Fruit fly (Drosophila melanogaster) whole organism, prepupa: Measurements from ENCODE around the gene sra.

Source experiments
- CG10631 ChIP-seq: fragments of 200-800 bp; sonication (Bioruptor generic); optimal IDR thresholded peaks from 2 replicates; lab custom pipeline; 2016; ENCODE audit warnings: missing biosample characterization, missing genetic modification characterization
- CG10669 ChIP-seq: fragments of 200-800 bp; sonication (Bioruptor generic); optimal IDR thresholded peaks from 3 replicates; lab custom pipeline; 2018; ENCODE audit warnings: missing biosample characterization, mild to moderate bottlenecking, missing genetic modification characterization, moderate library complexity
- CG11294 ChIP-seq: fragments of 200-800 bp; sonication (Bioruptor generic); IDR thresholded peaks from 2 replicates; pipeline ENCODE4 v1.3.6; 2022; ENCODE audit warnings: missing biosample characterization, missing genetic modification characterization
- CG11762 ChIP-seq: fragments of 200-800 bp; sonication (Bioruptor generic); optimal IDR thresholded peaks from 3 replicates; lab custom pipeline; 2016; ENCODE audit warnings: missing biosample characterization, missing genetic modification characterization; ENCODE audit not compliant: insufficient read depth
- CG11902 ChIP-seq: fragments of 200-800 bp; sonication (Bioruptor generic); optimal IDR thresholded peaks from 3 replicates; lab custom pipeline; 2016; ENCODE audit warnings: missing biosample characterization, missing genetic modification characterization
- CG15336 ChIP-seq: fragments of 200-800 bp; sonication (Bioruptor generic); IDR thresholded peaks from 2 replicates; pipeline ENCODE4 v1.3.6; 2022; ENCODE audit warnings: missing biosample characterization, missing genetic modification characterization
- CG1621 ChIP-seq: fragments of 200-800 bp; sonication (Bioruptor generic); optimal IDR thresholded peaks from 3 replicates; lab custom pipeline; 2018; ENCODE audit warnings: missing biosample characterization, mild to moderate bottlenecking, missing genetic modification characterization
- CG16779 ChIP-seq: fragments of 200-800 bp; sonication (Bioruptor generic); optimal IDR thresholded peaks from 3 replicates; lab custom pipeline; 2017; ENCODE audit warnings: missing biosample characterization, mild to moderate bottlenecking, missing genetic modification characterization
- CG3032 ChIP-seq: fragments of 200-800 bp; optimal IDR thresholded peaks from 2 replicates; lab custom pipeline; 2019; ENCODE audit warnings: missing biosample characterization, mild to moderate bottlenecking, missing genetic modification characterization, moderate library complexity
- CG32006 ChIP-seq: fragments of 200-800 bp; sonication (Bioruptor generic); optimal IDR thresholded peaks from 3 replicates; lab custom pipeline; 2017; ENCODE audit warnings: missing biosample characterization, mild to moderate bottlenecking, missing genetic modification characterization
- CG3919 ChIP-seq: fragments of 200-800 bp; sonication (Bioruptor generic); optimal IDR thresholded peaks from 3 replicates; lab custom pipeline; 2016; ENCODE audit warnings: missing biosample characterization, missing genetic modification characterization
- CG4318 ChIP-seq: fragments of 200-800 bp; sonication (Bioruptor generic); optimal IDR thresholded peaks from 3 replicates; lab custom pipeline; 2017; ENCODE audit warnings: missing biosample characterization, mild to moderate bottlenecking, missing genetic modification characterization
- CG6792 ChIP-seq: fragments of 200-800 bp; sonication (Bioruptor generic); optimal IDR thresholded peaks from 3 replicates; lab custom pipeline; 2016; ENCODE audit warnings: missing biosample characterization, missing genetic modification characterization
- CG6808 ChIP-seq: fragments of 200-800 bp; sonication (Bioruptor generic); optimal IDR thresholded peaks from 3 replicates; lab custom pipeline; 2017; ENCODE audit warnings: missing biosample characterization, missing genetic modification characterization, mild to moderate bottlenecking, moderate library complexity, missing genetic modification reagents
- CG7368 ChIP-seq: fragments of 200-800 bp; sonication (Bioruptor generic); optimal IDR thresholded peaks from 3 replicates; lab custom pipeline; 2016; ENCODE audit warnings: missing biosample characterization, missing genetic modification characterization
- CG8319 ChIP-seq: fragments of 200-800 bp; sonication (Bioruptor generic); optimal IDR thresholded peaks from 3 replicates; lab custom pipeline; 2016; ENCODE audit warnings: missing biosample characterization, missing genetic modification characterization
- CG8632 ChIP-seq: fragments of 200-800 bp; sonication (Bioruptor generic); optimal IDR thresholded peaks from 3 replicates; lab custom pipeline; 2016; ENCODE audit warnings: missing biosample characterization, missing genetic modification characterization
- CG9139 ChIP-seq: fragments of 200-800 bp; sonication (Bioruptor generic); optimal IDR thresholded peaks from 3 replicates; lab custom pipeline; 2017; ENCODE audit warnings: missing biosample characterization, mild to moderate bottlenecking, missing genetic modification characterization
- Eip75B ChIP-seq: fragments of 200-800 bp; sonication (Bioruptor generic); optimal IDR thresholded peaks from 3 replicates; lab custom pipeline; 2016; ENCODE audit warnings: missing biosample characterization, missing genetic modification characterization
- Eip78C ChIP-seq: fragments of 200-800 bp; sonication (Bioruptor generic); peaks from one replicate; lab custom pipeline; 2016; ENCODE audit warnings: missing biosample characterization, missing genetic modification characterization
- Ets21C ChIP-seq: fragments of 200-800 bp; sonication (Bioruptor generic); optimal IDR thresholded peaks from 3 replicates; lab custom pipeline; 2016; ENCODE audit warnings: missing biosample characterization, missing genetic modification characterization
- Ets96B ChIP-seq: fragments of 200-800 bp; optimal IDR thresholded peaks from 2 replicates; lab custom pipeline; 2019; ENCODE audit warnings: missing biosample characterization, mild to moderate bottlenecking, missing genetic modification characterization, moderate library complexity
- Gug ChIP-seq: fragments of 200-800 bp; sonication (Bioruptor generic); IDR thresholded peaks from 2 replicates; pipeline ENCODE4 v1.3.6; 2022; ENCODE audit warnings: missing biosample characterization, missing genetic modification characterization
- Lpt ChIP-seq: fragments of 200-800 bp; sonication (Bioruptor generic); optimal IDR thresholded peaks from 3 replicates; lab custom pipeline; 2016; ENCODE audit warnings: missing biosample characterization, missing genetic modification characterization
- Met ChIP-seq: fragments of 200-800 bp; sonication (Bioruptor generic); optimal IDR thresholded peaks from 3 replicates; lab custom pipeline; 2016; ENCODE audit warnings: missing biosample characterization, missing genetic modification characterization
- OdsH ChIP-seq: fragments of 200-800 bp; sonication (Bioruptor generic); optimal IDR thresholded peaks from 3 replicates; lab custom pipeline; 2016; ENCODE audit warnings: missing biosample characterization, missing genetic modification characterization
- Sox14 ChIP-seq: fragments of 200-800 bp; sonication (Bioruptor generic); optimal IDR thresholded peaks from 3 replicates; lab custom pipeline; 2016; ENCODE audit warnings: missing biosample characterization, missing genetic modification characterization
- acj6 ChIP-seq: fragments of 200-800 bp; sonication (Bioruptor generic); optimal IDR thresholded peaks from 3 replicates; lab custom pipeline; 2016; ENCODE audit warnings: missing biosample characterization, missing genetic modification characterization
- cyc ChIP-seq: fragments of 200-800 bp; sonication (Bioruptor generic); optimal IDR thresholded peaks from 3 replicates; lab custom pipeline; 2016; ENCODE audit warnings: missing biosample characterization, missing genetic modification characterization
- dac ChIP-seq: fragments of 200-800 bp; sonication (Bioruptor generic); optimal IDR thresholded peaks from 2 replicates; lab custom pipeline; 2017; ENCODE audit warnings: missing biosample characterization, mild to moderate bottlenecking, missing genetic modification characterization
- eg ChIP-seq: fragments of 200-800 bp; sonication (Bioruptor generic); IDR thresholded peaks from 3 replicates; pipeline ENCODE4 v1.3.6; 2022; ENCODE audit warnings: missing biosample characterization, missing genetic modification characterization
- esn ChIP-seq: fragments of 200-800 bp; sonication (Bioruptor generic); optimal IDR thresholded peaks from 2 replicates; lab custom pipeline; 2016; ENCODE audit warnings: missing biosample characterization, mild to moderate bottlenecking, missing genetic modification characterization, moderate library complexity
- fd59A ChIP-seq: fragments of 200-800 bp; sonication (Bioruptor generic); optimal IDR thresholded peaks from 2 replicates; lab custom pipeline; 2017; ENCODE audit warnings: missing biosample characterization, mild to moderate bottlenecking, missing genetic modification characterization, missing genetic modification reagents
- fkh ChIP-seq: fragments of 200-800 bp; sonication (Bioruptor generic); optimal IDR thresholded peaks from 3 replicates; lab custom pipeline; 2017; ENCODE audit warnings: missing biosample characterization, mild to moderate bottlenecking, missing genetic modification characterization, moderate library complexity
- lz ChIP-seq: fragments of 200-800 bp; sonication (Bioruptor generic); optimal IDR thresholded peaks from 3 replicates; lab custom pipeline; 2016; ENCODE audit warnings: missing biosample characterization, missing genetic modification characterization
- net ChIP-seq: fragments of 200-800 bp; sonication (Bioruptor generic); optimal IDR thresholded peaks from 3 replicates; lab custom pipeline; 2016; ENCODE audit warnings: missing biosample characterization, missing genetic modification characterization
- spab ChIP-seq: fragments of 200-800 bp; sonication (Bioruptor generic); optimal IDR thresholded peaks from 2 replicates; lab custom pipeline; 2017; ENCODE audit warnings: missing biosample characterization, mild to moderate bottlenecking, missing genetic modification characterization, missing genetic modification reagents
- ss ChIP-seq, 2 experiments: fragments of 200-800 bp; sonication (Bioruptor generic); optimal IDR thresholded peaks; 2 replicates in 1 of 2; 3 replicates in 1 of 2; lab custom pipeline; 2017 to 2018; ENCODE audit warnings: mild to moderate bottlenecking in 2 of 2, missing biosample characterization in 2 of 2, missing genetic modification characterization in 2 of 2, moderate library complexity in 1 of 2
- svp ChIP-seq: fragments of 200-800 bp; sonication (Bioruptor generic); peaks from one replicate; lab custom pipeline; 2016; ENCODE audit warnings: missing biosample characterization, missing genetic modification characterization

Gene sra

DNA sequence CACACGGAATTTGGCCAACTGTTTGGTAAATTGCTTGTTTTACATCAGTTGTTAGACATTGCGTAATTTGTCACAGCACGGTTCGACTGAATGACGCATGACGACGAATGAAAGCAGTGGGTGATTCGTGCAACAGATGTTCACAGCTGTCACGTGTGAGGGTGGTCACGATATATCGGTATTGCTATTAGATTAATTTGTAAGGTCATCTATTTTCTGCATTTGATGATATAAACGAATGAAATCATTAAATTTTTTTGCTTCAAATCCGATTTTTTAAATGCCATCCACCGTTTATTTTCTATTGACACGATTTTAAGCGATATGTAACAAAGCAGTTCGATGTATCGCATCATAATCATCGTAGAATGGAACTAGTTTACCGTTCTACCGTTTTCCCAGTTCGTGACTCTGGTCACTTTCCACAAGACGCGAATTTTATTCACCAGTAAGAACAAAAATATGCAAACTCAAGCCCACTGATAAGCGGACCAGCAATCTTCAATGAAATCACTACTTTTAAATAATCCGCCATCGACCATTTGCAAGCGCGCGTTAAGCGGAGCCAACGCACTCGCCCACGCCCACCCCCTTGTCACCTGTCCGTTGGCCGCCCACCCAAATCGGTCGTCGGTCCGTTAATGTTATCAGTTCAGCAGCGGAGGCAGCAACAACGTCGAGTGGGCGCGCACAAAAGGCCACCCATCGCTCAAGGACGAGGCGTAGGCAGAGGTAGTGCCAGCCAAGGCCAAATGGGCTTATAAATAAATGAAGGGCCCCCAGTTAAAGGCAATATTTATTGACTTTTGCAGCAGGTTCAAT is 40.0 kb upstream of the sra start, which contains the start of the genes Mic26-27 and CG5916 (continued):
- TF ChIP-seq ss (GFP tag; optimal IDR thresholded peaks at IDR 0.05; lab: Kevin White, UChicago), result no peak
- TF ChIP-seq OdsH, result peak; percentile 18
- no peak for TF ChIP-seq CG4318 (GFP tag; lab: Kevin White, UChicago)
- no peak for TF ChIP-seq CG16779 (tag; lab: Kevin White, UChicago)
- peak; percentile 62 for TF ChIP-seq dac (GFP tag; lab: Kevin White, UChicago)
- peak; percentile 9 for TF ChIP-seq CG11902
- TF ChIP-seq Gug (GFP tag; lab: Robert Waterston, UW), result no peak
- TF ChIP-seq net (GFP tag; lab: Kevin White, UChicago), result peak; percentile 15
- TF ChIP-seq CG3032, result peak; percentile 53
- TF ChIP-seq fd59A (GFP tag; lab: Kevin White, UChicago), result no peak
- no peak for TF ChIP-seq svp (GFP tag; lab: Kevin White, UChicago)
- peak; percentile 61 for TF ChIP-seq cyc
- no peak for TF ChIP-seq CG10669 (GFP tag; lab: Kevin White, UChicago)
- no peak for TF ChIP-seq CG8319 (GFP tag; lab: Kevin White, UChicago)
- TF ChIP-seq esn (GFP tag; lab: Kevin White, UChicago), result peak; percentile 79
- no peak for TF ChIP-seq CG9139 (GFP tag; lab: Kevin White, UChicago)
- TF ChIP-seq CG6808 (GFP tag; lab: Kevin White, UChicago), result no peak

DNA sequence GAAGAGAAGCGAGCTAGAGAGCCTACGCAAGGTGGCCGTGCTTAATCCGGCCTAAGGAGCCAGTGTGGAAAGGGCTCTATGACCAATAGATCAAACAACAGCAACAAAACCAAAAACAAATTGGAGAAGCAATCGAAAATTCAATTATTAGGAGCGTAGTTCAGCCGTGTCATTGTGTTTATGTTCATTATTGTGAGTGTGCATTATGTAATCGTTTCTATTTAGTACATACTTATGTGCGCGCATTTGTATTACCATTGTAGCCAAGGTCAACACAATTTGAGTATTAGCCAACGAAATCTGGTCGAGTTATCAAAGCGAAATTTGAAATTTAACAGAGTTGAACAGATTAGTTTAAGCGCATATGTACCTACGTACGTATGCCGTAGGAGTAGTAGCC is 38.1 kb upstream of the sra start:
- no peak for TF ChIP-seq Gug (GFP tag; lab: Robert Waterston, UW)
- TF ChIP-seq CG7368 (GFP tag; lab: Kevin White, UChicago), result no peak
- TF ChIP-seq OdsH, result no peak
- no peak for TF ChIP-seq cyc
- TF ChIP-seq CG32006 (GFP tag; lab: Kevin White, UChicago), result no peak
- no peak for TF ChIP-seq CG4318 (GFP tag; lab: Kevin White, UChicago)
- no peak for TF ChIP-seq fkh (GFP tag; lab: Kevin White, UChicago)
- TF ChIP-seq acj6, result no peak
- TF ChIP-seq Eip75B, result no peak
- TF ChIP-seq Ets21C (GFP tag; lab: Kevin White, UChicago), result no peak
- TF ChIP-seq CG6792 (GFP tag; lab: Kevin White, UChicago), result no peak
- TF ChIP-seq CG11902, result no peak
- no peak for TF ChIP-seq fd59A (GFP tag; lab: Kevin White, UChicago)
- TF ChIP-seq CG11762, result no peak
- no peak for TF ChIP-seq CG11294 (GFP tag; lab: Robert Waterston, UW)
- no peak for TF ChIP-seq dac (GFP tag; lab: Kevin White, UChicago)
- TF ChIP-seq Eip78C (GFP tag; lab: Kevin White, UChicago), result no peak
- no peak for TF ChIP-seq Lpt
- no peak for TF ChIP-seq CG8632 (GFP tag; lab: Kevin White, UChicago)
- TF ChIP-seq CG15336 (GFP tag; lab: Robert Waterston, UW), result no peak

DNA sequence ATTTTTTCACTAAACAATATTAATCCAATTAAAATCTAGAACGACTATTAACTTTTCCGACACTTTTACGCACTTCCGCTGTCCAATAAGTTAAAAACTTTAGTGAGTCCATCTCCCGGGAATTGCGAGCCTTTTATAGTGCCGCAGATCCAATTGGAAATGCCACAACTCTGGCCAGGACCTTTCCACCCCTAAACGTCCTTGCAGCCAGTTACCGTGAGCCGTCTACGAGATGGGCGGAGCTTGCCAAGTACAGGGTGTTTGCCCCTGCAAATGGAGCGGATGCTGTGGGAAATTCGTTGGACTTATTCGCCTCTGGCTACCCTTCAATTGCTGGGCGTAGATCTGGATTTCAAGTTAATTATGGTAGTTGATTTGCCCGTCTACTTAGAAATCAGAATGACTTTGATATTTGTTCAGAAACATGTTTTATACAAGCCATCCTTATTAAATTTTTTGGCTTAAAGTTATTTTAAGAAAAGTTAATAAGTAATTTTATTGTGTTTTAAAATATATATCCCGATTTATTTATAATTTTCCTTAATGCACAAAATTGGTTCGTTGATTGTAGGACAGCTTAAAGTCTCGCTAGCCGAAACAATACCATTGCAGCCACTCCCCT is 35.4 kb upstream of the sra start, which contains the start of gene Fer2:
TSS of gene Fer2 (minus strand) at position 74 of the 622 bp plus-strand sequence.
- TF ChIP-seq cyc (peak; percentile 14), CG6808 (GFP tag; lab: Kevin White, UChicago) (peak; percentile 58), CG3032 (peak; percentile 25), CG11902 (no peak), CG11762 (peak; percentile 23), CG4318 (GFP tag; lab: Kevin White, UChicago) (no peak), OdsH (no peak), net (GFP tag; lab: Kevin White, UChicago) (no peak), CG1621 (tag; lab: Kevin White, UChicago) (no peak), CG16779 (tag; lab: Kevin White, UChicago) (no peak), Met (GFP tag; lab: Kevin White, UChicago) (peak; percentile 24), eg (no peak), Sox14 (GFP tag; lab: Kevin White, UChicago) (no peak), CG10669 (GFP tag; lab: Kevin White, UChicago) (peak; percentile 54), spab (GFP tag; lab: Kevin White, UChicago) (peak; percentile 14), CG9139 (GFP tag; lab: Kevin White, UChicago) (no peak), CG3919 (GFP tag; lab: Kevin White, UChicago) (peak; percentile 36), Ets96B (tag; lab: Kevin White, UChicago) (peak; percentile 49), CG10631 (GFP tag; lab: Kevin White, UChicago) (no peak), CG7368 (GFP tag; lab: Kevin White, UChicago) (peak; percentile 17), Eip78C (GFP tag; lab: Kevin White, UChicago) (no peak), svp (GFP tag; lab: Kevin White, UChicago) (no peak), lz (GFP tag; lab: Kevin White, UChicago) (no peak), CG8319 (GFP tag; lab: Kevin White, UChicago) (no peak)
- TF ChIP-seq, all 60 proteins: peak for 10
